Worm (Caenorhabditis elegans): Measurements from ENCODE around the gene T26C5.4.

The T26C5.4 gene

ce11 chrII:9254187-9254586 is 3.9 kb upstream of the T26C5.4 start, which contains the start of gene nlp-82:
Gene nlp-82 (minus strand): TSS chrII:9254287.
- TF ChIP-seq dpff-1 (tag; optimal IDR thresholded peaks at IDR 0.05) (no peak), cebp-1 (GFP tag; IDR thresholded peaks at IDR 0.05) (no peak), cebp-1 (tag; optimal IDR thresholded peaks at IDR 0.05) (no peak), F10E7.11 (tag; optimal IDR thresholded peaks at IDR 0.05) (no peak), madf-6 (GFP tag; IDR thresholded peaks at IDR 0.05) (no peak), Y53G8AR.9 (GFP tag; conservative IDR thresholded peaks at IDR 0.05) (no peak), ets-4 (GFP tag; optimal IDR thresholded peaks at IDR 0.05) (no peak), sea-2 (GFP tag; IDR thresholded peaks at IDR 0.05) (no peak), zim-3 (tag; optimal IDR thresholded peaks at IDR 0.05) (no peak), lsl-1 (GFP tag; optimal IDR thresholded peaks at IDR 0.05) (no peak), ceh-40 (GFP tag; IDR thresholded peaks at IDR 0.05) (no peak)

- TF ChIP-seq C06A6.2 (GFP tag; conservative IDR thresholded peaks at IDR 0.05) = no peak
- TF ChIP-seq madf-6 (GFP tag; IDR thresholded peaks at IDR 0.05) = no peak
- no peak for TF ChIP-seq Y53F4B.3 (GFP tag; IDR thresholded peaks at IDR 0.05)
- no peak for TF ChIP-seq K11D2.4 (GFP tag; IDR thresholded peaks at IDR 0.05)
- TF ChIP-seq sptf-2 (GFP tag; optimal IDR thresholded peaks at IDR 0.05) = no peak
- TF ChIP-seq Y79H2A.3 (GFP tag; conservative IDR thresholded peaks at IDR 0.05) = no peak
- TF ChIP-seq Y67H2A.10 (GFP tag; conservative IDR thresholded peaks at IDR 0.05) = no peak
- TF ChIP-seq nhr-27 (tag; optimal IDR thresholded peaks at IDR 0.05) = no peak
- TF ChIP-seq nhr-179 (tag; optimal IDR thresholded peaks at IDR 0.05) = no peak
- no peak for TF ChIP-seq tbp1 (GFP tag; optimal IDR thresholded peaks at IDR 0.05)
- TF ChIP-seq lsy-27 (tag; optimal IDR thresholded peaks at IDR 0.05; ENCODE audit: borderline replicate concordance, insufficient read depth) = no peak
- no peak for TF ChIP-seq lsl-1 (GFP tag; optimal IDR thresholded peaks at IDR 0.05)
- TF ChIP-seq dox-1 (GFP tag; IDR thresholded peaks at IDR 0.05) = no peak
- no peak for TF ChIP-seq F37B4.10 (GFP tag; IDR thresholded peaks at IDR 0.05)
- TF ChIP-seq ceh-58 (GFP tag; IDR thresholded peaks at IDR 0.05) = no peak
- TF ChIP-seq nhr-80 (tag; optimal IDR thresholded peaks at IDR 0.05) = no peak
- no peak for TF ChIP-seq zim-3 (tag; optimal IDR thresholded peaks at IDR 0.05)
- no peak for TF ChIP-seq ccch-3 (GFP tag; optimal IDR thresholded peaks at IDR 0.05)
- TF ChIP-seq ZK185.1 (tag; optimal IDR thresholded peaks at IDR 0.05; ENCODE audit: poor library complexity, severe bottlenecking) = no peak
Observed at ce11 chrII:9251529-9251928, 1.2 kb upstream of the T26C5.4 start.

- no peak for TF ChIP-seq B0035.1 (tag; optimal IDR thresholded peaks at IDR 0.05)
- no peak for TF ChIP-seq K12H6.12 (tag; optimal IDR thresholded peaks at IDR 0.05)
- TF ChIP-seq egl-44 (GFP tag; IDR thresholded peaks at IDR 0.05) = no peak
- TF ChIP-seq egrh-3 (GFP tag; IDR thresholded peaks at IDR 0.05) = no peak
- no peak for TF ChIP-seq hmg-20 (GFP tag; IDR thresholded peaks at IDR 0.05)
- TF ChIP-seq ceh-27 (GFP tag; optimal IDR thresholded peaks at IDR 0.05) = no peak
- no peak for TF ChIP-seq F49E8.2 (tag; optimal IDR thresholded peaks at IDR 0.05; ENCODE audit: insufficient read depth)
- no peak for TF ChIP-seq die-1 (tag; optimal IDR thresholded peaks at IDR 0.05)
- no peak for TF ChIP-seq hlh-26 (GFP tag; conservative IDR thresholded peaks at IDR 0.05)
- no peak for TF ChIP-seq bed-2 (GFP tag; IDR thresholded peaks at IDR 0.05)
- no peak for TF ChIP-seq ceh-91 (GFP tag; IDR thresholded peaks at IDR 0.05)
- TF ChIP-seq ztf-18 (tag; optimal IDR thresholded peaks at IDR 0.05) = no peak
- no peak for TF ChIP-seq K11D2.4 (GFP tag; IDR thresholded peaks at IDR 0.05)
- TF ChIP-seq nhr-27 (tag; optimal IDR thresholded peaks at IDR 0.05) = no peak
- no peak for TF ChIP-seq let-607 (tag; optimal IDR thresholded peaks at IDR 0.05)
- TF ChIP-seq fkh-3 (tag; optimal IDR thresholded peaks at IDR 0.05) = no peak
- TF ChIP-seq sea-2 (GFP tag; IDR thresholded peaks at IDR 0.05) = no peak
- no peak for TF ChIP-seq nfyb-1 (GFP tag; IDR thresholded peaks at IDR 0.05)
- no peak for TF ChIP-seq ceh-79 (tag; optimal IDR thresholded peaks at IDR 0.05)
- no peak for TF ChIP-seq lin-26 (GFP tag; IDR thresholded peaks at IDR 0.05)
Observed at ce11 chrII:9246648-9247047, 3.7 kb downstream of the T26C5.4 start, which contains the start of gene T26C5.5. Gene T26C5.5 (minus strand): TSS chrII:9246748.
